Worm (Caenorhabditis elegans) whole organism, L4/young adult: Measurements from ENCODE around the gene F41C3.11.

Experiments used
- W03F9.2 ChIP-seq: fragments of 150-350 bp; optimal IDR thresholded peaks from 2 replicates; lab custom pipeline; 2014; ENCODE audit warnings: missing biosample characterization, missing genetic modification characterization
- dao-5 ChIP-seq: sonication (generic microtip); optimal IDR thresholded peaks from 2 replicates; lab custom pipeline; 2016; ENCODE audit warnings: missing genotype, missing genetic modification characterization, moderate library complexity, missing compliant biosample characterization
- him-1 ChIP-seq: sonication (generic microtip); optimal IDR thresholded peaks from 2 replicates; lab custom pipeline; 2016; ENCODE audit warnings: missing genotype, missing genetic modification reagents, missing genetic modification characterization, missing compliant biosample characterization

ce11 chrII:4729733-4730132 is 4.0 kb downstream of the F41C3.11 start, which contains the start of gene F41C3.7:
- TF ChIP-seq dao-5 (no peak), W03F9.2 (tag; lab: Kevin White, UChicago) (no peak), him-1 (tag; lab: Kevin White, UChicago) (no peak)
